Worm (Caenorhabditis elegans) whole organism, early embryonic: ENCODE measurements around the gene mmcm-1.

ENCODE experiments used
- F13C5.2 ChIP-seq: sonication (generic microtip); optimal IDR thresholded peaks from 2 replicates; lab custom pipeline; 2017; ENCODE audit warnings: mild to moderate bottlenecking, missing genetic modification characterization, inconsistent platforms, missing compliant biosample characterization
- aly-1 ChIP-seq: sonication (generic microtip); optimal IDR thresholded peaks from 2 replicates; lab custom pipeline; 2016; ENCODE audit warnings: missing genetic modification characterization, missing compliant biosample characterization
- ama-1 ChIP-seq: fragments of 150-350 bp; optimal IDR thresholded peaks from 2 replicates; lab custom pipeline; 2014
- ets-7 ChIP-seq: sonication (generic microtip); optimal IDR thresholded peaks from 2 replicates; lab custom pipeline; 2016; ENCODE audit warnings: missing genotype, missing genetic modification characterization, missing compliant biosample characterization
- flt-1 ChIP-seq: fragments of 200-800 bp; sonication (Bioruptor generic); IDR thresholded peaks from 2 replicates; pipeline ENCODE4 v1.3.6; 2022; ENCODE audit warnings: missing genetic modification characterization, missing compliant biosample characterization
- hmbx-1 ChIP-seq: sonication (generic microtip); optimal IDR thresholded peaks from 2 replicates; lab custom pipeline; 2016; ENCODE audit warnings: mild to moderate bottlenecking, missing genetic modification characterization, missing compliant biosample characterization
- hmg-4 ChIP-seq: fragments of 200-800 bp; sonication (Bioruptor generic); optimal IDR thresholded peaks from 2 replicates; lab custom pipeline; 2018; ENCODE audit warnings: mild to moderate bottlenecking, missing genetic modification characterization, missing compliant biosample characterization
- hnd-1 ChIP-seq: sonication (generic microtip); optimal IDR thresholded peaks from 2 replicates; lab custom pipeline; 2016; ENCODE audit warnings: missing genetic modification characterization, missing compliant biosample characterization
- scrt-1 ChIP-seq: fragments of 200-800 bp; sonication (Bioruptor generic); IDR thresholded peaks from 2 replicates; pipeline ENCODE4 v1.3.6; 2022; ENCODE audit warnings: missing genetic modification characterization, missing compliant biosample characterization
- tbx-11 ChIP-seq: fragments of 200-800 bp; sonication (Bioruptor generic); IDR thresholded peaks from 2 replicates; pipeline ENCODE4 v1.3.6; 2022; ENCODE audit warnings: missing genetic modification characterization, missing compliant biosample characterization
- tbx-37 ChIP-seq: fragments of 200-800 bp; sonication (Bioruptor generic); conservative IDR thresholded peaks from 2 replicates; pipeline ENCODE4 v1.3.6; 2022; ENCODE audit warnings: missing genetic modification reagents, missing genetic modification characterization, missing compliant biosample characterization
- tra-4 ChIP-seq: sonication (generic microtip); optimal IDR thresholded peaks from 2 replicates; lab custom pipeline; 2017; ENCODE audit warnings: missing genetic modification characterization, missing compliant biosample characterization

DNA sequence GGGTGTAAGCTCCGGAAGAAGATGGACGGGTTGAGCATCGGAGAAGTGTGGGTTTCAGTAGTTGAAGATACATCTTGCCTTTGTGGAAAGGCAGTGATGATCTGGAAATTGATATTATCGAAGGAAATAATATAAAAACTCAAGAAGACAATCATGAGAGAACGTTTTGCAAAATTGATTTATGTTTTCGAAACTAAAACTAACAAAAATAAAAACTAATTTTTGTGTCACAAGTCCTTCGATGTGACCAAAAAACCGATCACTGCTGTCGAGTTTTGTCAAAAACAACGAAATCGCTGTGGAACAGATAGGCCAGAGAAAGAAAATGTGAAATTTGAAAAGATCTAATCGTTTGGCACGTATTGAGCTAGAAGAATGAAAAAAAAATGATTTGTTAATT is at the start of gene mmcm-1:
- TF ChIP-seq aly-1 (tag; lab: Kevin White, UChicago) (no peak), flt-1 (no peak), ama-1 (lab: Kevin White, UChicago) (no peak), hmbx-1 (tag; lab: Kevin White, UChicago) (no peak), tra-4 (tag; lab: Kevin White, UChicago) (no peak), hmg-4 (no peak), tbx-11 (no peak), tbx-37 (no peak), F13C5.2 (tag; lab: Kevin White, UChicago) (no peak), scrt-1 (no peak), hnd-1 (tag; lab: Kevin White, UChicago) (no peak), ets-7 (tag; lab: Kevin White, UChicago) (no peak)
